Worm (Caenorhabditis elegans): ENCODE data around the gene mlck-1.

- TF ChIP-seq scrt-1 (GFP tag; IDR thresholded peaks at IDR 0.05) (no peak), flt-1 (GFP tag; IDR thresholded peaks at IDR 0.05) (no peak), pes-1 (GFP tag; IDR thresholded peaks at IDR 0.05) (no peak), aly-1 (tag; optimal IDR thresholded peaks at IDR 0.05) (no peak), ama-1 (optimal IDR thresholded peaks at IDR 0.05) (no peak), tbx-37 (GFP tag; conservative IDR thresholded peaks at IDR 0.05) (no peak), ceh-36 (tag; optimal IDR thresholded peaks at IDR 0.05) (no peak), B0310.2 (tag; optimal IDR thresholded peaks at IDR 0.05) (no peak), ets-7 (tag; optimal IDR thresholded peaks at IDR 0.05) (no peak), tra-4 (tag; optimal IDR thresholded peaks at IDR 0.05) (no peak), F13C5.2 (tag; optimal IDR thresholded peaks at IDR 0.05) (no peak), hnd-1 (tag; optimal IDR thresholded peaks at IDR 0.05) (no peak), ceh-13 (GFP tag; optimal IDR thresholded peaks at IDR 0.05) (no peak), tbx-11 (GFP tag; IDR thresholded peaks at IDR 0.05) (no peak)
Observed at ce11 chrX:10078089-10078488, 8.5 kb upstream of the mlck-1 start.
